Fruit fly (Drosophila melanogaster) whole organism, prepupa: ENCODE measurements around the gene BBIP1.

ENCODE experiments used
- Blimp-1 ChIP-seq: fragments of 200-800 bp; sonication (Bioruptor generic); optimal IDR thresholded peaks from 3 replicates; lab custom pipeline; 2017; ENCODE audit warnings: missing biosample characterization, missing genetic modification characterization, mild to moderate bottlenecking, moderate library complexity, missing genetic modification reagents
- CG10631 ChIP-seq: fragments of 200-800 bp; sonication (Bioruptor generic); optimal IDR thresholded peaks from 2 replicates; lab custom pipeline; 2016; ENCODE audit warnings: missing biosample characterization, missing genetic modification characterization
- CG10669 ChIP-seq: fragments of 200-800 bp; sonication (Bioruptor generic); optimal IDR thresholded peaks from 3 replicates; lab custom pipeline; 2018; ENCODE audit warnings: missing biosample characterization, mild to moderate bottlenecking, missing genetic modification characterization, moderate library complexity
- CG11294 ChIP-seq: fragments of 200-800 bp; sonication (Bioruptor generic); IDR thresholded peaks from 2 replicates; pipeline ENCODE4 v1.3.6; 2022; ENCODE audit warnings: missing biosample characterization, missing genetic modification characterization
- CG11762 ChIP-seq: fragments of 200-800 bp; sonication (Bioruptor generic); optimal IDR thresholded peaks from 3 replicates; lab custom pipeline; 2016; ENCODE audit warnings: missing biosample characterization, missing genetic modification characterization; ENCODE audit not compliant: insufficient read depth
- CG11902 ChIP-seq: fragments of 200-800 bp; sonication (Bioruptor generic); optimal IDR thresholded peaks from 3 replicates; lab custom pipeline; 2016; ENCODE audit warnings: missing biosample characterization, missing genetic modification characterization
- CG16779 ChIP-seq: fragments of 200-800 bp; sonication (Bioruptor generic); optimal IDR thresholded peaks from 3 replicates; lab custom pipeline; 2017; ENCODE audit warnings: missing biosample characterization, mild to moderate bottlenecking, missing genetic modification characterization
- CG3032 ChIP-seq: fragments of 200-800 bp; optimal IDR thresholded peaks from 2 replicates; lab custom pipeline; 2019; ENCODE audit warnings: missing biosample characterization, mild to moderate bottlenecking, missing genetic modification characterization, moderate library complexity
- CG31627 ChIP-seq: fragments of 200-800 bp; sonication (Bioruptor generic); optimal IDR thresholded peaks from 3 replicates; lab custom pipeline; 2016; ENCODE audit warnings: missing biosample characterization, missing genetic modification characterization
- CG32006 ChIP-seq: fragments of 200-800 bp; sonication (Bioruptor generic); optimal IDR thresholded peaks from 3 replicates; lab custom pipeline; 2017; ENCODE audit warnings: missing biosample characterization, mild to moderate bottlenecking, missing genetic modification characterization
- CG34406 ChIP-seq: fragments of 200-800 bp; sonication (Bioruptor generic); optimal IDR thresholded peaks from 3 replicates; lab custom pipeline; 2016; ENCODE audit warnings: missing biosample characterization, missing genetic modification characterization
- CG3919 ChIP-seq: fragments of 200-800 bp; sonication (Bioruptor generic); optimal IDR thresholded peaks from 3 replicates; lab custom pipeline; 2016; ENCODE audit warnings: missing biosample characterization, missing genetic modification characterization
- CG4318 ChIP-seq: fragments of 200-800 bp; sonication (Bioruptor generic); optimal IDR thresholded peaks from 3 replicates; lab custom pipeline; 2017; ENCODE audit warnings: missing biosample characterization, mild to moderate bottlenecking, missing genetic modification characterization
- CG6163 ChIP-seq: fragments of 200-800 bp; sonication (Bioruptor generic); IDR thresholded peaks from 3 replicates; pipeline ENCODE4 v1.3.6; 2022; ENCODE audit warnings: missing biosample characterization, missing genetic modification characterization
- CG6276 ChIP-seq: fragments of 200-800 bp; sonication (Bioruptor generic); optimal IDR thresholded peaks from 2 replicates; lab custom pipeline; 2017; ENCODE audit warnings: missing biosample characterization, mild to moderate bottlenecking, missing genetic modification characterization
- CG6792 ChIP-seq: fragments of 200-800 bp; sonication (Bioruptor generic); optimal IDR thresholded peaks from 3 replicates; lab custom pipeline; 2016; ENCODE audit warnings: missing biosample characterization, missing genetic modification characterization
- CG6808 ChIP-seq: fragments of 200-800 bp; sonication (Bioruptor generic); optimal IDR thresholded peaks from 3 replicates; lab custom pipeline; 2017; ENCODE audit warnings: missing biosample characterization, missing genetic modification characterization, mild to moderate bottlenecking, moderate library complexity, missing genetic modification reagents
- CG6854 ChIP-seq: fragments of 200-800 bp; sonication (Bioruptor generic); optimal IDR thresholded peaks from 2 replicates; lab custom pipeline; 2017; ENCODE audit warnings: missing biosample characterization, mild to moderate bottlenecking, missing genetic modification characterization
- CG8119 ChIP-seq: fragments of 200-800 bp; sonication (Bioruptor generic); IDR thresholded peaks from 3 replicates; pipeline ENCODE4 v1.3.6; 2022; ENCODE audit warnings: missing biosample characterization, missing genetic modification characterization
- CG8319 ChIP-seq: fragments of 200-800 bp; sonication (Bioruptor generic); optimal IDR thresholded peaks from 3 replicates; lab custom pipeline; 2016; ENCODE audit warnings: missing biosample characterization, missing genetic modification characterization
- CG8632 ChIP-seq: fragments of 200-800 bp; sonication (Bioruptor generic); optimal IDR thresholded peaks from 3 replicates; lab custom pipeline; 2016; ENCODE audit warnings: missing biosample characterization, missing genetic modification characterization
- CG9139 ChIP-seq: fragments of 200-800 bp; sonication (Bioruptor generic); optimal IDR thresholded peaks from 3 replicates; lab custom pipeline; 2017; ENCODE audit warnings: missing biosample characterization, mild to moderate bottlenecking, missing genetic modification characterization
- Eip75B ChIP-seq: fragments of 200-800 bp; sonication (Bioruptor generic); optimal IDR thresholded peaks from 3 replicates; lab custom pipeline; 2016; ENCODE audit warnings: missing biosample characterization, missing genetic modification characterization
- Eip93F ChIP-seq: fragments of 200-800 bp; sonication (Bioruptor generic); optimal IDR thresholded peaks from 2 replicates; lab custom pipeline; 2016; ENCODE audit warnings: missing biosample characterization, mild to moderate bottlenecking, missing genetic modification characterization
- Ets21C ChIP-seq: fragments of 200-800 bp; sonication (Bioruptor generic); optimal IDR thresholded peaks from 3 replicates; lab custom pipeline; 2016; ENCODE audit warnings: missing biosample characterization, missing genetic modification characterization
- Ets96B ChIP-seq: fragments of 200-800 bp; optimal IDR thresholded peaks from 2 replicates; lab custom pipeline; 2019; ENCODE audit warnings: missing biosample characterization, mild to moderate bottlenecking, missing genetic modification characterization, moderate library complexity
- Gug ChIP-seq: fragments of 200-800 bp; sonication (Bioruptor generic); IDR thresholded peaks from 2 replicates; pipeline ENCODE4 v1.3.6; 2022; ENCODE audit warnings: missing biosample characterization, missing genetic modification characterization
- Hr39 ChIP-seq: fragments of 200-800 bp; sonication (Bioruptor generic); optimal IDR thresholded peaks from 2 replicates; lab custom pipeline; 2016; ENCODE audit warnings: missing biosample characterization, missing genetic modification characterization
- Hr4 ChIP-seq: fragments of 200-800 bp; sonication (Bioruptor generic); optimal IDR thresholded peaks from 3 replicates; lab custom pipeline; 2016; ENCODE audit warnings: missing biosample characterization, missing genetic modification characterization
- Lpt ChIP-seq: fragments of 200-800 bp; sonication (Bioruptor generic); optimal IDR thresholded peaks from 3 replicates; lab custom pipeline; 2016; ENCODE audit warnings: missing biosample characterization, missing genetic modification characterization
- Met ChIP-seq: fragments of 200-800 bp; sonication (Bioruptor generic); optimal IDR thresholded peaks from 3 replicates; lab custom pipeline; 2016; ENCODE audit warnings: missing biosample characterization, missing genetic modification characterization
- Smox ChIP-seq: fragments of 200-800 bp; sonication (Bioruptor generic); optimal IDR thresholded peaks from 3 replicates; lab custom pipeline; 2016; ENCODE audit warnings: missing biosample characterization, missing genetic modification characterization
- Sox102F ChIP-seq: fragments of 200-800 bp; sonication (Bioruptor generic); optimal IDR thresholded peaks from 2 replicates; lab custom pipeline; 2016; ENCODE audit warnings: missing biosample characterization, mild to moderate bottlenecking, missing genetic modification characterization
- Sox15 ChIP-seq: fragments of 200-800 bp; sonication (Bioruptor generic); optimal IDR thresholded peaks from 3 replicates; lab custom pipeline; 2016; ENCODE audit warnings: missing biosample characterization, missing genetic modification characterization
- achi ChIP-seq: fragments of 200-800 bp; sonication (Bioruptor generic); optimal IDR thresholded peaks from 3 replicates; lab custom pipeline; 2016; ENCODE audit warnings: missing biosample characterization, missing genetic modification characterization
- acj6 ChIP-seq: fragments of 200-800 bp; sonication (Bioruptor generic); optimal IDR thresholded peaks from 3 replicates; lab custom pipeline; 2016; ENCODE audit warnings: missing biosample characterization, missing genetic modification characterization
- cyc ChIP-seq: fragments of 200-800 bp; sonication (Bioruptor generic); optimal IDR thresholded peaks from 3 replicates; lab custom pipeline; 2016; ENCODE audit warnings: missing biosample characterization, missing genetic modification characterization
- dac ChIP-seq: fragments of 200-800 bp; sonication (Bioruptor generic); optimal IDR thresholded peaks from 2 replicates; lab custom pipeline; 2017; ENCODE audit warnings: missing biosample characterization, mild to moderate bottlenecking, missing genetic modification characterization
- dsx ChIP-seq: fragments of 200-800 bp; optimal IDR thresholded peaks from 3 replicates; lab custom pipeline; 2019; ENCODE audit warnings: missing biosample characterization, mild to moderate bottlenecking, missing genetic modification characterization, moderate library complexity; ENCODE audit not compliant: poor library complexity, severe bottlenecking
- eg ChIP-seq: fragments of 200-800 bp; sonication (Bioruptor generic); IDR thresholded peaks from 3 replicates; pipeline ENCODE4 v1.3.6; 2022; ENCODE audit warnings: missing biosample characterization, missing genetic modification characterization
- esn ChIP-seq: fragments of 200-800 bp; sonication (Bioruptor generic); optimal IDR thresholded peaks from 2 replicates; lab custom pipeline; 2016; ENCODE audit warnings: missing biosample characterization, mild to moderate bottlenecking, missing genetic modification characterization, moderate library complexity
- fd59A ChIP-seq: fragments of 200-800 bp; sonication (Bioruptor generic); optimal IDR thresholded peaks from 2 replicates; lab custom pipeline; 2017; ENCODE audit warnings: missing biosample characterization, mild to moderate bottlenecking, missing genetic modification characterization, missing genetic modification reagents
- fd85E ChIP-seq: fragments of 200-800 bp; sonication (Bioruptor generic); optimal IDR thresholded peaks from 3 replicates; lab custom pipeline; 2016; ENCODE audit warnings: missing biosample characterization, missing genetic modification characterization
- fkh ChIP-seq: fragments of 200-800 bp; sonication (Bioruptor generic); optimal IDR thresholded peaks from 3 replicates; lab custom pipeline; 2017; ENCODE audit warnings: missing biosample characterization, mild to moderate bottlenecking, missing genetic modification characterization, moderate library complexity
- lz ChIP-seq: fragments of 200-800 bp; sonication (Bioruptor generic); optimal IDR thresholded peaks from 3 replicates; lab custom pipeline; 2016; ENCODE audit warnings: missing biosample characterization, missing genetic modification characterization
- net ChIP-seq: fragments of 200-800 bp; sonication (Bioruptor generic); optimal IDR thresholded peaks from 3 replicates; lab custom pipeline; 2016; ENCODE audit warnings: missing biosample characterization, missing genetic modification characterization
- pdm3 ChIP-seq: fragments of 200-800 bp; sonication (Bioruptor generic); optimal IDR thresholded peaks from 3 replicates; lab custom pipeline; 2016; ENCODE audit warnings: missing biosample characterization, missing genetic modification characterization
- spab ChIP-seq: fragments of 200-800 bp; sonication (Bioruptor generic); optimal IDR thresholded peaks from 2 replicates; lab custom pipeline; 2017; ENCODE audit warnings: missing biosample characterization, mild to moderate bottlenecking, missing genetic modification characterization, missing genetic modification reagents
- svp ChIP-seq: fragments of 200-800 bp; sonication (Bioruptor generic); peaks from one replicate; lab custom pipeline; 2016; ENCODE audit warnings: missing biosample characterization, missing genetic modification characterization
- vri ChIP-seq: fragments of 200-800 bp; sonication (Bioruptor generic); optimal IDR thresholded peaks from 3 replicates; lab custom pipeline; 2016; ENCODE audit warnings: missing biosample characterization, mild to moderate bottlenecking, missing genetic modification characterization

Gene BBIP1

DNA sequence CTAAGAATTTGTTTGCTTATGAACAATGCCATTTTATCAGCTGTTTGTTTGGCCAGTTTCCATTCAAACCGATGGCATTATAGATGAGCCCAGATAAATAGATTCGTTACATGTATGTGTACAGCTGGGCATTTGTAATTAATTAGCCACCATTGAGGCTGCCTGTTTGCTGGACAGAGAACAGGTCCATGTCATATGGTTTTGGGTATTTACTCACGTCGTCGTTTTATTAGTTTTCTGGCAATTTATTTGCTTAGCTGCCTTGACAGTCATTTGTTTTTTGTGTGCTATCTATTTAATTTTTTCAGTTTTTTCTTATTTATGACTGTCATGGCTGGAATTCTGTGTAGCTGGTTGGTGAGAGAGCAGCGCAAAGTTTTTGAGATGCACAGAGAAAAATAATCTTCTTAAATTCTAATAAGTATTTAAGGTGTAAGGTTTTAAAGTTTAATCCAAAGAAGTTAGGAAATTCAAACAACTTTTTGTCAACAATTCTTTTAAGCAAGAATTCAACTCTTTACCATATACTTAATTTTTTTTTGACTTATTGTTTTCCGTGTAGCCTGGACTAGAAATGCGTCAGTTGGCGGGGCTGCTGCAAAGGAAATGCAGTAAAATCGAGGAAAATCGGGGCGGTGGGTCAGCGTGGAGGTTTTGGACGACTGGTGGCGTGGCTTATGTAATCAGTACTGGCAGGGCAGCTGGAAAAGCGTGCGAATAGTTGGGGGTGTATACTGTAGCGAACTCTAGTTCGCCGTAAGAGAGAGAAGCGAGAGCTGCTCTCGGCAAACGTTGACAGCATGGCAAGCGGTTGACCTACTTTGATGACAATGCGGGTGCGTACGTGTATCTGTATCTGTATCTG is 30.6 kb downstream of the BBIP1 start:
- TF ChIP-seq CG10631 = peak; percentile 36
- no peak for TF ChIP-seq pdm3 (GFP tag; lab: Kevin White, UChicago)
- no peak for TF ChIP-seq dsx (GFP tag; lab: Kevin White, UChicago)
- TF ChIP-seq achi (GFP tag; lab: Kevin White, UChicago) = peak; percentile 73
- TF ChIP-seq CG34406 = peak; percentile 17
- TF ChIP-seq CG10669 (GFP tag; lab: Kevin White, UChicago) = peak; percentile 32
- TF ChIP-seq esn (GFP tag; lab: Kevin White, UChicago) = peak; percentile 41
- no peak for TF ChIP-seq Eip93F
- TF ChIP-seq net = peak; percentile 74
- TF ChIP-seq CG11294 = peak; percentile 88
- TF ChIP-seq Hr39 (GFP tag; lab: Kevin White, UChicago) = no peak
- peak; percentile 28 for TF ChIP-seq cyc
- peak; percentile 38 for TF ChIP-seq CG6792
- TF ChIP-seq CG3919 (GFP tag; lab: Kevin White, UChicago) = peak; percentile 60
- TF ChIP-seq Met (GFP tag; lab: Kevin White, UChicago) = no peak
- TF ChIP-seq CG6854 (GFP tag; lab: Kevin White, UChicago) = no peak
- TF ChIP-seq CG6276 = peak; percentile 85
- peak; percentile 48 for TF ChIP-seq Eip75B (GFP tag; lab: Kevin White, UChicago)
- peak; percentile 48 for TF ChIP-seq acj6 (GFP tag; lab: Kevin White, UChicago)
- no peak for TF ChIP-seq Sox102F (GFP tag; lab: Kevin White, UChicago)
- peak; percentile 85 for TF ChIP-seq CG32006 (GFP tag; lab: Kevin White, UChicago)
- TF ChIP-seq Sox15 (GFP tag; lab: Kevin White, UChicago) = peak; percentile 5
- TF ChIP-seq eg = peak; percentile 95
- peak; percentile 87 for TF ChIP-seq CG8119
- peak; percentile 22 for TF ChIP-seq Lpt
- no peak for TF ChIP-seq Ets21C (GFP tag; lab: Kevin White, UChicago)
- TF ChIP-seq dac (GFP tag; lab: Kevin White, UChicago) = peak; percentile 63
- peak; percentile 4 for TF ChIP-seq vri
- no peak for TF ChIP-seq fd85E (GFP tag; lab: Kevin White, UChicago)
- TF ChIP-seq Ets96B = peak; percentile 40
- TF ChIP-seq Blimp-1 (GFP tag; lab: Kevin White, UChicago) = no peak
- peak; percentile 89 for TF ChIP-seq fkh
- TF ChIP-seq Gug = peak; percentile 84
- peak; percentile 33 for TF ChIP-seq CG11762 (GFP tag; lab: Kevin White, UChicago)
- no peak for TF ChIP-seq CG31627
- no peak for TF ChIP-seq Smox (GFP tag; lab: Kevin White, UChicago)
- TF ChIP-seq CG6163 (GFP tag; lab: Robert Waterston, UW) = 0 out of 3 replicates have a peak, but pooled peaks have one; percentile 30
- TF ChIP-seq lz = no peak
- peak; percentile 3 for TF ChIP-seq fd59A (GFP tag; lab: Kevin White, UChicago)
- no peak for TF ChIP-seq CG3032 (tag; lab: Kevin White, UChicago)
- TF ChIP-seq spab (GFP tag; lab: Kevin White, UChicago) = peak; percentile 2
- no peak for TF ChIP-seq CG9139 (GFP tag; lab: Kevin White, UChicago)
- no peak for TF ChIP-seq CG6808
- peak; percentile 67 for TF ChIP-seq CG4318 (GFP tag; lab: Kevin White, UChicago)
- TF ChIP-seq Hr4 (GFP tag; lab: Kevin White, UChicago) = no peak
- TF ChIP-seq CG16779 (tag; lab: Kevin White, UChicago) = peak; percentile 38
- TF ChIP-seq CG8319 (GFP tag; lab: Kevin White, UChicago) = no peak
- no peak for TF ChIP-seq CG11902 (GFP tag; lab: Kevin White, UChicago)
- peak; percentile 60 for TF ChIP-seq svp (GFP tag; lab: Kevin White, UChicago)
- peak; percentile 46 for TF ChIP-seq CG8632
